Fruit fly (Drosophila melanogaster) whole organism, prepupa: ENCODE data around the gene Snx1.

Experiments
- CG10631 ChIP-seq: fragments of 200-800 bp; sonication (Bioruptor generic); optimal IDR thresholded peaks from 2 replicates; lab custom pipeline; 2016; ENCODE audit warnings: missing biosample characterization, missing genetic modification characterization
- CG10669 ChIP-seq: fragments of 200-800 bp; sonication (Bioruptor generic); optimal IDR thresholded peaks from 3 replicates; lab custom pipeline; 2018; ENCODE audit warnings: missing biosample characterization, mild to moderate bottlenecking, missing genetic modification characterization, moderate library complexity
- CG11294 ChIP-seq: fragments of 200-800 bp; sonication (Bioruptor generic); IDR thresholded peaks from 2 replicates; pipeline ENCODE4 v1.3.6; 2022; ENCODE audit warnings: missing biosample characterization, missing genetic modification characterization
- CG11762 ChIP-seq: fragments of 200-800 bp; sonication (Bioruptor generic); optimal IDR thresholded peaks from 3 replicates; lab custom pipeline; 2016; ENCODE audit warnings: missing biosample characterization, missing genetic modification characterization; ENCODE audit not compliant: insufficient read depth
- CG11902 ChIP-seq: fragments of 200-800 bp; sonication (Bioruptor generic); optimal IDR thresholded peaks from 3 replicates; lab custom pipeline; 2016; ENCODE audit warnings: missing biosample characterization, missing genetic modification characterization
- CG1621 ChIP-seq: fragments of 200-800 bp; sonication (Bioruptor generic); optimal IDR thresholded peaks from 3 replicates; lab custom pipeline; 2018; ENCODE audit warnings: missing biosample characterization, mild to moderate bottlenecking, missing genetic modification characterization
- CG16779 ChIP-seq: fragments of 200-800 bp; sonication (Bioruptor generic); optimal IDR thresholded peaks from 3 replicates; lab custom pipeline; 2017; ENCODE audit warnings: missing biosample characterization, mild to moderate bottlenecking, missing genetic modification characterization
- CG3032 ChIP-seq: fragments of 200-800 bp; optimal IDR thresholded peaks from 2 replicates; lab custom pipeline; 2019; ENCODE audit warnings: missing biosample characterization, mild to moderate bottlenecking, missing genetic modification characterization, moderate library complexity
- CG31627 ChIP-seq: fragments of 200-800 bp; sonication (Bioruptor generic); optimal IDR thresholded peaks from 3 replicates; lab custom pipeline; 2016; ENCODE audit warnings: missing biosample characterization, missing genetic modification characterization
- CG34406 ChIP-seq: fragments of 200-800 bp; sonication (Bioruptor generic); optimal IDR thresholded peaks from 3 replicates; lab custom pipeline; 2016; ENCODE audit warnings: missing biosample characterization, missing genetic modification characterization
- CG6163 ChIP-seq: fragments of 200-800 bp; sonication (Bioruptor generic); IDR thresholded peaks from 3 replicates; pipeline ENCODE4 v1.3.6; 2022; ENCODE audit warnings: missing biosample characterization, missing genetic modification characterization
- CG6792 ChIP-seq: fragments of 200-800 bp; sonication (Bioruptor generic); optimal IDR thresholded peaks from 3 replicates; lab custom pipeline; 2016; ENCODE audit warnings: missing biosample characterization, missing genetic modification characterization
- CG6854 ChIP-seq: fragments of 200-800 bp; sonication (Bioruptor generic); optimal IDR thresholded peaks from 2 replicates; lab custom pipeline; 2017; ENCODE audit warnings: missing biosample characterization, mild to moderate bottlenecking, missing genetic modification characterization
- CG7368 ChIP-seq: fragments of 200-800 bp; sonication (Bioruptor generic); optimal IDR thresholded peaks from 3 replicates; lab custom pipeline; 2016; ENCODE audit warnings: missing biosample characterization, missing genetic modification characterization
- CG8119 ChIP-seq: fragments of 200-800 bp; sonication (Bioruptor generic); IDR thresholded peaks from 3 replicates; pipeline ENCODE4 v1.3.6; 2022; ENCODE audit warnings: missing biosample characterization, missing genetic modification characterization
- CG8319 ChIP-seq: fragments of 200-800 bp; sonication (Bioruptor generic); optimal IDR thresholded peaks from 3 replicates; lab custom pipeline; 2016; ENCODE audit warnings: missing biosample characterization, missing genetic modification characterization
- CG9139 ChIP-seq: fragments of 200-800 bp; sonication (Bioruptor generic); optimal IDR thresholded peaks from 3 replicates; lab custom pipeline; 2017; ENCODE audit warnings: missing biosample characterization, mild to moderate bottlenecking, missing genetic modification characterization
- Eip78C ChIP-seq: fragments of 200-800 bp; sonication (Bioruptor generic); peaks from one replicate; lab custom pipeline; 2016; ENCODE audit warnings: missing biosample characterization, missing genetic modification characterization
- Eip93F ChIP-seq: fragments of 200-800 bp; sonication (Bioruptor generic); optimal IDR thresholded peaks from 2 replicates; lab custom pipeline; 2016; ENCODE audit warnings: missing biosample characterization, mild to moderate bottlenecking, missing genetic modification characterization
- Ets21C ChIP-seq: fragments of 200-800 bp; sonication (Bioruptor generic); optimal IDR thresholded peaks from 3 replicates; lab custom pipeline; 2016; ENCODE audit warnings: missing biosample characterization, missing genetic modification characterization
- Gug ChIP-seq: fragments of 200-800 bp; sonication (Bioruptor generic); IDR thresholded peaks from 2 replicates; pipeline ENCODE4 v1.3.6; 2022; ENCODE audit warnings: missing biosample characterization, missing genetic modification characterization
- Hr39 ChIP-seq: fragments of 200-800 bp; sonication (Bioruptor generic); optimal IDR thresholded peaks from 2 replicates; lab custom pipeline; 2016; ENCODE audit warnings: missing biosample characterization, missing genetic modification characterization
- Hr4 ChIP-seq: fragments of 200-800 bp; sonication (Bioruptor generic); optimal IDR thresholded peaks from 3 replicates; lab custom pipeline; 2016; ENCODE audit warnings: missing biosample characterization, missing genetic modification characterization
- Lpt ChIP-seq: fragments of 200-800 bp; sonication (Bioruptor generic); optimal IDR thresholded peaks from 3 replicates; lab custom pipeline; 2016; ENCODE audit warnings: missing biosample characterization, missing genetic modification characterization
- Met ChIP-seq: fragments of 200-800 bp; sonication (Bioruptor generic); optimal IDR thresholded peaks from 3 replicates; lab custom pipeline; 2016; ENCODE audit warnings: missing biosample characterization, missing genetic modification characterization
- OdsH ChIP-seq: fragments of 200-800 bp; sonication (Bioruptor generic); optimal IDR thresholded peaks from 3 replicates; lab custom pipeline; 2016; ENCODE audit warnings: missing biosample characterization, missing genetic modification characterization
- Smox ChIP-seq: fragments of 200-800 bp; sonication (Bioruptor generic); optimal IDR thresholded peaks from 3 replicates; lab custom pipeline; 2016; ENCODE audit warnings: missing biosample characterization, missing genetic modification characterization
- Sox102F ChIP-seq: fragments of 200-800 bp; sonication (Bioruptor generic); optimal IDR thresholded peaks from 2 replicates; lab custom pipeline; 2016; ENCODE audit warnings: missing biosample characterization, mild to moderate bottlenecking, missing genetic modification characterization
- Sox14 ChIP-seq: fragments of 200-800 bp; sonication (Bioruptor generic); optimal IDR thresholded peaks from 3 replicates; lab custom pipeline; 2016; ENCODE audit warnings: missing biosample characterization, missing genetic modification characterization
- Sox15 ChIP-seq: fragments of 200-800 bp; sonication (Bioruptor generic); optimal IDR thresholded peaks from 3 replicates; lab custom pipeline; 2016; ENCODE audit warnings: missing biosample characterization, missing genetic modification characterization
- achi ChIP-seq: fragments of 200-800 bp; sonication (Bioruptor generic); optimal IDR thresholded peaks from 3 replicates; lab custom pipeline; 2016; ENCODE audit warnings: missing biosample characterization, missing genetic modification characterization
- acj6 ChIP-seq: fragments of 200-800 bp; sonication (Bioruptor generic); optimal IDR thresholded peaks from 3 replicates; lab custom pipeline; 2016; ENCODE audit warnings: missing biosample characterization, missing genetic modification characterization
- cyc ChIP-seq: fragments of 200-800 bp; sonication (Bioruptor generic); optimal IDR thresholded peaks from 3 replicates; lab custom pipeline; 2016; ENCODE audit warnings: missing biosample characterization, missing genetic modification characterization
- dac ChIP-seq: fragments of 200-800 bp; sonication (Bioruptor generic); optimal IDR thresholded peaks from 2 replicates; lab custom pipeline; 2017; ENCODE audit warnings: missing biosample characterization, mild to moderate bottlenecking, missing genetic modification characterization
- dsx ChIP-seq: fragments of 200-800 bp; optimal IDR thresholded peaks from 3 replicates; lab custom pipeline; 2019; ENCODE audit warnings: missing biosample characterization, mild to moderate bottlenecking, missing genetic modification characterization, moderate library complexity; ENCODE audit not compliant: poor library complexity, severe bottlenecking
- eg ChIP-seq: fragments of 200-800 bp; sonication (Bioruptor generic); IDR thresholded peaks from 3 replicates; pipeline ENCODE4 v1.3.6; 2022; ENCODE audit warnings: missing biosample characterization, missing genetic modification characterization
- esn ChIP-seq: fragments of 200-800 bp; sonication (Bioruptor generic); optimal IDR thresholded peaks from 2 replicates; lab custom pipeline; 2016; ENCODE audit warnings: missing biosample characterization, mild to moderate bottlenecking, missing genetic modification characterization, moderate library complexity
- fd59A ChIP-seq: fragments of 200-800 bp; sonication (Bioruptor generic); optimal IDR thresholded peaks from 2 replicates; lab custom pipeline; 2017; ENCODE audit warnings: missing biosample characterization, mild to moderate bottlenecking, missing genetic modification characterization, missing genetic modification reagents
- fkh ChIP-seq: fragments of 200-800 bp; sonication (Bioruptor generic); optimal IDR thresholded peaks from 3 replicates; lab custom pipeline; 2017; ENCODE audit warnings: missing biosample characterization, mild to moderate bottlenecking, missing genetic modification characterization, moderate library complexity
- lz ChIP-seq: fragments of 200-800 bp; sonication (Bioruptor generic); optimal IDR thresholded peaks from 3 replicates; lab custom pipeline; 2016; ENCODE audit warnings: missing biosample characterization, missing genetic modification characterization
- net ChIP-seq: fragments of 200-800 bp; sonication (Bioruptor generic); optimal IDR thresholded peaks from 3 replicates; lab custom pipeline; 2016; ENCODE audit warnings: missing biosample characterization, missing genetic modification characterization
- salr ChIP-seq, 2 experiments: fragments of 200-800 bp; sonication (Bioruptor generic); optimal IDR thresholded peaks; 3 replicates each; lab custom pipeline; 2016 to 2018; ENCODE audit warnings: missing biosample characterization in 2 of 2, missing genetic modification characterization in 2 of 2, mild to moderate bottlenecking in 1 of 2
- spab ChIP-seq: fragments of 200-800 bp; sonication (Bioruptor generic); optimal IDR thresholded peaks from 2 replicates; lab custom pipeline; 2017; ENCODE audit warnings: missing biosample characterization, mild to moderate bottlenecking, missing genetic modification characterization, missing genetic modification reagents
- vri ChIP-seq: fragments of 200-800 bp; sonication (Bioruptor generic); optimal IDR thresholded peaks from 3 replicates; lab custom pipeline; 2016; ENCODE audit warnings: missing biosample characterization, mild to moderate bottlenecking, missing genetic modification characterization

Snx1 gene

DNA sequence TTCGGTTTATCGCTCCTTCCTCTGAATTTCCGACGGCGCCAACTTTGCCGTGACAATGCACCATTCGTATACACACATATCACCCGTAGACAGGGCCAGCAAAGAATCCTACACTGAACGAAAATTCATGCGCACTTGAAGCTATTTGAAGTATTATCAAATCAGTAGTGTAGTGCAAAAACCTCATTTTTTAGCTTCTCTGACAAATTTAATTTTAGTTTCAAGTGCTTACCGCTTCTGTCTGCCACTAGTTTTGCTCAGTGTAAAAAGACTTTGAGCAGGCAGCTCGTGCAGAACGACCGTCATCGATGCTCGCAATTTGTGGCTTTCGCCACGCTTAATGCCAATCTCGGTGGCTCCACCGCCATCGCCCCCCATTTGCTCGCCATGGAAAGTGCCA lies 4.7 kb upstream of the Snx1 start (continued):
- TF ChIP-seq eg (GFP tag; lab: Robert Waterston, UW) (peak; percentile 85), CG11294 (GFP tag; lab: Robert Waterston, UW) (peak; percentile 59), dsx (no peak), CG34406 (peak; percentile 57), Sox14 (peak; percentile 77)

DNA sequence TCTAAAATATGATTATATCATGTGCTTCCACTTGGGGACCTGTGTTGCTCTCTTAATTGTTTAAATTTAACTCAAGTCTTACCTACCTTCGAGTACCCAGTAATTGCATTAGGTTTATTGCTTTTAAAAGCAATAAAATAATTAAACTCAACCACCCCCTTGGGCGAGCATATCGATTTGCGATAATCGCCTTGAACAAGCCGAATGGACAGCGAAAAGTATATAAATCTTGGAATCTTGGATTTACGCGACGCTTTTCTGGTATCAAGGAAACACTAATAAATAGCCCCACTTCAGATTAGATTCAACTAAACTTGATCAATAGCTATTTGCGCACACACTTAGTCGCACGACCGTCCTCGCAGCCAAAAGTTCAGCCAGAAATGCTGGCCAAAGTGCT lies 3.8 kb upstream of the Snx1 start, which contains the start of gene CG2772:
CG2772 (plus strand) TSS at position 338 of the 400 bp plus-strand sequence.
- TF ChIP-seq Smox: no peak
- TF ChIP-seq salr (GFP tag; optimal IDR thresholded peaks at IDR 0.05; lab: Kevin White, UChicago): no peak
- no peak for TF ChIP-seq Hr39 (GFP tag; lab: Kevin White, UChicago)
- no peak for TF ChIP-seq acj6
- no peak for TF ChIP-seq CG7368
- no peak for TF ChIP-seq CG16779 (tag; lab: Kevin White, UChicago)
- no peak for TF ChIP-seq CG6792 (GFP tag; lab: Kevin White, UChicago)
- TF ChIP-seq CG10669 (GFP tag; lab: Kevin White, UChicago): no peak
- TF ChIP-seq spab (GFP tag; lab: Kevin White, UChicago): no peak
- TF ChIP-seq CG11762: no peak
- TF ChIP-seq Sox14: no peak
- no peak for TF ChIP-seq CG1621 (tag; lab: Kevin White, UChicago)
- TF ChIP-seq dac: no peak
- no peak for TF ChIP-seq achi (GFP tag; lab: Kevin White, UChicago)
- no peak for TF ChIP-seq OdsH (GFP tag; lab: Kevin White, UChicago)
- no peak for TF ChIP-seq CG31627 (GFP tag; lab: Kevin White, UChicago)
- TF ChIP-seq, all 60 proteins: peak for 0

DNA sequence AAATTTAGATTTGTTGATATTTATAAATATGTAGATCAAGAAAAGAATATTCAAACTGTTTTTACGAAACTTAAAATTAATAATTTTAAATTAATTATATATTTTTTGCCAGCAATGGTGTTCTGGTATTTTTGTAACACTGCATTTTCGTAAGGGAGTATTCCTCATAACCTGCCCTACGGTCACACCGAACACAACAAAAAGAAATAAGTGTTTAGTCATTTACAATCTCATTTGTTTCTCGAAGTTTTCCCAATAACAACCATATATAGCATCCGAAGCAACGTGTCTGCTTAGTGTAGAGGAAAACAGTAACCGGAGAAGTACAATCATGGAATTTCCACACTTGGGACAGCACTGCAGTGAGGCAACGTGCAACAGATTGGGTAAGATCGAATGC lies 2.8 kb downstream of the Snx1 start, which contains the start of gene CG12795:
CG12795 (plus strand) TSS at position 181 of the 400 bp plus-strand sequence.
- no peak for TF ChIP-seq Sox15 (GFP tag; lab: Kevin White, UChicago)
- TF ChIP-seq Sox102F: no peak
- peak; percentile 6 for TF ChIP-seq CG6854 (GFP tag; lab: Kevin White, UChicago)

DNA sequence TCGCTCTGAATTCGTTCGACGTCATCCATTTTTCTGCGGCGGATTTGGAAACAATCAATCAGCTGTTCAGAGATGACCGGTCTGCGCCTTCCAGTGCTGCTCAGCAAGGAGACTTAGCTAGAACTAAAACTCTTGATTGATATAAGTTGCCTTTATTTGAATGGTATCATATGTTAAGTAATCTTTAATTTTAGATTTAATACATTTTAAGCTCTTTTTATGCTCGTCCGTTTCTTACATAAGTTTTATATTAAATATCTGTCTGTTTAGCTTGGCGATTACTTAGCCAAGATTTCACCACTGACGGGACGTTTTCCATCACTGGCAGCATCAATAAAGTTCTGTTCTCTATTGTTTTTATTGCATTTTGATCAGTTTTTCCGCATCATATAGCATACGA lies 7.5 kb downstream of the Snx1 start, which contains the start of the genes Cog3 and Sec5:
Cog3 (minus strand) TSS at position 58 of the 400 bp plus-strand sequence.
Sec5 (plus strand) TSS at position 296 of the 400 bp plus-strand sequence.
- TF ChIP-seq Eip78C (no peak), esn (GFP tag; lab: Kevin White, UChicago) (peak; percentile 77), Ets21C (GFP tag; lab: Kevin White, UChicago) (no peak), CG7368 (no peak), Eip93F (GFP tag; lab: Kevin White, UChicago) (no peak), CG1621 (tag; lab: Kevin White, UChicago) (no peak), CG6163 (no peak), spab (GFP tag; lab: Kevin White, UChicago) (no peak), Hr39 (GFP tag; lab: Kevin White, UChicago) (no peak), fkh (no peak), Lpt (GFP tag; lab: Kevin White, UChicago) (no peak), CG6854 (GFP tag; lab: Kevin White, UChicago) (peak; percentile 52), CG9139 (GFP tag; lab: Kevin White, UChicago) (no peak), CG10669 (GFP tag; lab: Kevin White, UChicago) (no peak), lz (GFP tag; lab: Kevin White, UChicago) (peak; percentile 66), Sox14 (peak; percentile 80), Hr4 (no peak), Gug (GFP tag; lab: Robert Waterston, UW) (peak; percentile 31; the same call in 1 of the 2 replicates), CG8319 (no peak), CG31627 (GFP tag; lab: Kevin White, UChicago) (peak; percentile 52), dsx (no peak), CG16779 (tag; lab: Kevin White, UChicago) (no peak), CG11902 (GFP tag; lab: Kevin White, UChicago) (peak; percentile 36), CG11762 (no peak), CG10631 (GFP tag; lab: Kevin White, UChicago) (no peak), CG3032 (tag; lab: Kevin White, UChicago) (peak; percentile 71), Sox15 (GFP tag; lab: Kevin White, UChicago) (no peak), net (no peak), Sox102F (no peak), Met (GFP tag; lab: Kevin White, UChicago) (no peak), dac (no peak), CG8119 (peak; percentile 58; the same call in 1 of the 3 replicates), CG34406 (no peak), fd59A (GFP tag; lab: Kevin White, UChicago) (peak; percentile 37), vri (GFP tag; lab: Kevin White, UChicago) (no peak), cyc (GFP tag; lab: Kevin White, UChicago) (peak; percentile 35), eg (GFP tag; lab: Robert Waterston, UW) (peak; percentile 41; the same call in 1 of the 3 replicates)
